Fruit fly (Drosophila melanogaster) whole organism, embryonic: Measurements from ENCODE around the gene CG5382.

Experiments used
- Ada2b ChIP-seq: fragments of 200-800 bp; sonication (Bioruptor generic); IDR thresholded peaks from 2 replicates; pipeline ENCODE4 v1.3.6; 2022; ENCODE audit warnings: missing biosample characterization, missing genetic modification characterization
- CG10321 ChIP-seq: fragments of 200-800 bp; sonication (Bioruptor generic); IDR thresholded peaks from 2 replicates; pipeline ENCODE4 v1.3.6; 2022; ENCODE audit warnings: missing biosample characterization, missing genetic modification characterization
- CG10959 ChIP-seq: fragments of 200-800 bp; sonication (Bioruptor generic); IDR thresholded peaks from 2 replicates; pipeline ENCODE4 v1.3.6; 2022; ENCODE audit warnings: missing biosample characterization, missing genetic modification characterization
- CG12769 ChIP-seq: fragments of 200-800 bp; sonication (Bioruptor generic); optimal IDR thresholded peaks from 2 replicates; lab custom pipeline; 2019; ENCODE audit warnings: missing biosample characterization, mild to moderate bottlenecking, missing genetic modification characterization, moderate library complexity
- CG13624 ChIP-seq: fragments of 200-800 bp; sonication (Bioruptor generic); optimal IDR thresholded peaks from 2 replicates; lab custom pipeline; 2016; ENCODE audit warnings: missing biosample characterization, missing genetic modification characterization
- CG15269 ChIP-seq: fragments of 200-800 bp; sonication (Bioruptor generic); optimal IDR thresholded peaks from 2 replicates; lab custom pipeline; 2018; ENCODE audit warnings: missing biosample characterization, mild to moderate bottlenecking, missing genetic modification characterization, moderate library complexity
- CG17361 ChIP-seq: fragments of 200-800 bp; sonication (Bioruptor generic); IDR thresholded peaks from 3 replicates; pipeline ENCODE4 v1.3.6; 2022; ENCODE audit warnings: missing biosample characterization, missing genetic modification characterization
- CG17385 ChIP-seq: fragments of 200-800 bp; sonication (Bioruptor generic); optimal IDR thresholded peaks from 3 replicates; lab custom pipeline; 2018; ENCODE audit warnings: missing biosample characterization, mild to moderate bottlenecking, missing genetic modification characterization
- CG17568 ChIP-seq: fragments of 200-800 bp; sonication (Bioruptor generic); optimal IDR thresholded peaks from 2 replicates; lab custom pipeline; 2018; ENCODE audit warnings: missing biosample characterization, mild to moderate bottlenecking, missing genetic modification characterization, moderate library complexity
- CG18476 ChIP-seq: fragments of 200-800 bp; sonication (Bioruptor generic); optimal IDR thresholded peaks from 2 replicates; lab custom pipeline; 2016; ENCODE audit warnings: missing biosample characterization, mild to moderate bottlenecking, missing genetic modification characterization
- CG18599 ChIP-seq: fragments of 200-800 bp; sonication (Bioruptor generic); optimal IDR thresholded peaks from 3 replicates; lab custom pipeline; 2017; ENCODE audit warnings: missing biosample characterization, missing genetic modification characterization, mild to moderate bottlenecking, moderate library complexity, missing genetic modification reagents
- CG2712 ChIP-seq: fragments of 200-800 bp; optimal IDR thresholded peaks from 3 replicates; lab custom pipeline; 2019; ENCODE audit warnings: missing biosample characterization, mild to moderate bottlenecking, missing genetic modification characterization, moderate library complexity
- CG31441 ChIP-seq: fragments of 200-800 bp; sonication (Bioruptor generic); IDR thresholded peaks from 2 replicates; pipeline ENCODE4 v1.3.6; 2022; ENCODE audit warnings: missing biosample characterization, missing genetic modification characterization
- CG3407 ChIP-seq: fragments of 200-800 bp; sonication (Bioruptor generic); optimal IDR thresholded peaks from 2 replicates; lab custom pipeline; 2018; ENCODE audit warnings: missing biosample characterization, mild to moderate bottlenecking, missing genetic modification characterization
- CG34376 ChIP-seq: fragments of 200-800 bp; sonication (Bioruptor generic); optimal IDR thresholded peaks from 2 replicates; lab custom pipeline; 2018; ENCODE audit warnings: missing biosample characterization, mild to moderate bottlenecking, missing genetic modification characterization
- CG4328 ChIP-seq: fragments of 200-800 bp; sonication (Bioruptor generic); optimal IDR thresholded peaks from 3 replicates; lab custom pipeline; 2017; ENCODE audit warnings: missing biosample characterization, missing genetic modification reagents, missing genetic modification characterization
- CG4617 ChIP-seq: fragments of 200-800 bp; sonication (Bioruptor generic); optimal IDR thresholded peaks from 3 replicates; lab custom pipeline; 2016; ENCODE audit warnings: missing biosample characterization, missing genetic modification characterization, borderline replicate concordance
- CG7928 ChIP-seq: fragments of 200-800 bp; sonication (Bioruptor generic); optimal IDR thresholded peaks from 2 replicates; lab custom pipeline; 2017; ENCODE audit warnings: missing biosample characterization, mild to moderate bottlenecking, missing genetic modification characterization
- CG8089 ChIP-seq: fragments of 200-800 bp; sonication (Bioruptor generic); optimal IDR thresholded peaks from 3 replicates; lab custom pipeline; 2016; ENCODE audit warnings: missing biosample characterization, missing genetic modification characterization
- CG9797 ChIP-seq: fragments of 200-800 bp; sonication (Bioruptor generic); optimal IDR thresholded peaks from 3 replicates; lab custom pipeline; 2018; ENCODE audit warnings: missing biosample characterization, mild to moderate bottlenecking, missing genetic modification characterization
- CG9876 ChIP-seq: fragments of 200-800 bp; sonication (Bioruptor generic); optimal IDR thresholded peaks from 2 replicates; lab custom pipeline; 2016; ENCODE audit warnings: missing biosample characterization, missing genetic modification characterization
- Chrac-16 ChIP-seq: fragments of 200-800 bp; sonication (Bioruptor generic); optimal IDR thresholded peaks from 3 replicates; lab custom pipeline; 2016; ENCODE audit warnings: missing biosample characterization, missing genetic modification characterization
- Dfd ChIP-seq, 2 experiments: fragments of >200 bp; optimal IDR thresholded peaks; 2 replicates each; lab custom pipeline; 2017; ENCODE audit warnings: missing biosample characterization in 2 of 2, missing genetic modification characterization in 2 of 2
- Eip74EF ChIP-seq, 2 experiments: fragments of 200-800 bp in 1 of 2; fragments of >200 bp in 1 of 2; sonication (Bioruptor generic) in 1 of 2; optimal IDR thresholded peaks; 2 replicates each; lab custom pipeline; 2017 to 2019; ENCODE audit warnings: missing biosample characterization in 2 of 2, missing genetic modification characterization in 2 of 2, mild to moderate bottlenecking in 1 of 2, moderate library complexity in 1 of 2
- Fer3 ChIP-seq: fragments of 200-800 bp; sonication (Bioruptor generic); optimal IDR thresholded peaks from 2 replicates; lab custom pipeline; 2018; ENCODE audit warnings: missing biosample characterization, mild to moderate bottlenecking, missing genetic modification characterization, moderate library complexity
- HHEX ChIP-seq: fragments of 200-800 bp; sonication (Bioruptor generic); optimal IDR thresholded peaks from 3 replicates; lab custom pipeline; 2017; ENCODE audit warnings: missing biosample characterization, mild to moderate bottlenecking, missing genetic modification characterization, missing genetic modification reagents
- Hmr ChIP-seq: fragments of 200-800 bp; sonication (Bioruptor generic); optimal IDR thresholded peaks from 3 replicates; lab custom pipeline; 2017; ENCODE audit warnings: mild to moderate bottlenecking, missing biosample characterization, missing genetic modification reagents, missing genetic modification characterization
- Hr78 ChIP-seq, 2 experiments: fragments of 200-800 bp in 1 of 2; fragments of >200 bp in 1 of 2; sonication (Bioruptor generic) in 1 of 2; optimal IDR thresholded peaks; 2 replicates each; lab custom pipeline; 2017 to 2019; ENCODE audit warnings: missing biosample characterization in 2 of 2, missing genetic modification characterization in 2 of 2, mild to moderate bottlenecking in 1 of 2, moderate library complexity in 1 of 2
- Jarid2 ChIP-seq: fragments of 200-800 bp; sonication (Bioruptor generic); optimal IDR thresholded peaks from 3 replicates; lab custom pipeline; 2017; ENCODE audit warnings: mild to moderate bottlenecking, missing biosample characterization, missing genetic modification reagents, missing genetic modification characterization
- Nf-YA ChIP-seq: fragments of 200-800 bp; sonication (Bioruptor generic); IDR thresholded peaks from 2 replicates; pipeline ENCODE4 v1.3.6; 2022; ENCODE audit warnings: missing biosample characterization, missing genetic modification characterization
- NfI ChIP-seq: fragments of 200-800 bp; sonication (Bioruptor generic); optimal IDR thresholded peaks from 3 replicates; lab custom pipeline; 2018; ENCODE audit warnings: missing biosample characterization, mild to moderate bottlenecking, missing genetic modification characterization, moderate library complexity
- Side ChIP-seq: fragments of 200-800 bp; sonication (Bioruptor generic); optimal IDR thresholded peaks from 2 replicates; lab custom pipeline; 2016; ENCODE audit warnings: missing biosample characterization, missing genetic modification characterization
- Sin3A ChIP-seq: fragments of >200 bp; optimal IDR thresholded peaks from 2 replicates; lab custom pipeline; 2018
- Usf ChIP-seq: fragments of 200-800 bp; sonication (Bioruptor generic); optimal IDR thresholded peaks from 2 replicates; lab custom pipeline; 2017; ENCODE audit warnings: missing genotype, missing biosample characterization, missing genetic modification characterization
- ase ChIP-seq: fragments of 200-800 bp; sonication (Bioruptor generic); IDR thresholded peaks from 3 replicates; pipeline ENCODE4 v1.3.6; 2022; ENCODE audit warnings: missing biosample characterization, missing genetic modification characterization
- esg ChIP-seq: fragments of 200-800 bp; sonication (Bioruptor generic); conservative IDR thresholded peaks from 2 replicates; pipeline ENCODE4 v1.3.6; 2022; ENCODE audit warnings: missing biosample characterization, missing genetic modification characterization
- eyg ChIP-seq: fragments of 200-800 bp; sonication (Bioruptor generic); optimal IDR thresholded peaks from 3 replicates; lab custom pipeline; 2016; ENCODE audit warnings: missing biosample characterization, missing genetic modification characterization
- gce ChIP-seq: fragments of 200-800 bp; sonication (Bioruptor generic); IDR thresholded peaks from 3 replicates; pipeline ENCODE4 v1.3.6; 2022; ENCODE audit warnings: missing biosample characterization, missing genetic modification characterization
- gfzf ChIP-seq: fragments of 200-800 bp; sonication (Bioruptor generic); optimal IDR thresholded peaks from 2 replicates; lab custom pipeline; 2016; ENCODE audit warnings: missing biosample characterization, mild to moderate bottlenecking, missing genetic modification characterization, moderate library complexity
- h ChIP-seq: fragments of >200 bp; optimal IDR thresholded peaks from 2 replicates; lab custom pipeline; 2017
- hth ChIP-seq: fragments of >200 bp; optimal IDR thresholded peaks from 2 replicates; lab custom pipeline; 2017; ENCODE audit warnings: inconsistent platforms
- nau ChIP-seq: fragments of 200-800 bp; sonication (Bioruptor generic); optimal IDR thresholded peaks from 3 replicates; lab custom pipeline; 2017; ENCODE audit warnings: missing biosample characterization, mild to moderate bottlenecking, missing genetic modification characterization, missing genetic modification reagents
- oc ChIP-seq: fragments of 200-800 bp; sonication (Bioruptor generic); optimal IDR thresholded peaks from 2 replicates; lab custom pipeline; 2018; ENCODE audit warnings: missing biosample characterization, mild to moderate bottlenecking, missing genetic modification characterization, moderate library complexity
- ranshi ChIP-seq: fragments of 200-800 bp; sonication (Bioruptor generic); IDR thresholded peaks from 2 replicates; pipeline ENCODE4 v1.3.6; 2022; ENCODE audit warnings: missing biosample characterization, missing genetic modification characterization
- repo ChIP-seq: fragments of 200-800 bp; sonication (Bioruptor generic); optimal IDR thresholded peaks from 2 replicates; lab custom pipeline; 2016; ENCODE audit warnings: missing biosample characterization, missing genetic modification characterization
- ro ChIP-seq: fragments of 200-800 bp; sonication (Bioruptor generic); IDR thresholded peaks from 2 replicates; pipeline ENCODE4 v1.3.6; 2022; ENCODE audit warnings: missing biosample characterization, missing genetic modification characterization
- sens-2 ChIP-seq: fragments of 200-800 bp; sonication (Bioruptor generic); IDR thresholded peaks from 2 replicates; pipeline ENCODE4 v1.3.6; 2022; ENCODE audit warnings: missing biosample characterization, missing genetic modification characterization
- slou ChIP-seq: fragments of 200-800 bp; sonication (Bioruptor generic); optimal IDR thresholded peaks from 3 replicates; lab custom pipeline; 2016; ENCODE audit warnings: missing biosample characterization, missing genetic modification characterization
- tin ChIP-seq: fragments of 200-800 bp; sonication (Bioruptor generic); optimal IDR thresholded peaks from 3 replicates; lab custom pipeline; 2016; ENCODE audit warnings: missing biosample characterization, missing genetic modification characterization
- zen2 ChIP-seq: fragments of 200-800 bp; sonication (Bioruptor generic); IDR thresholded peaks from 3 replicates; pipeline ENCODE4 v1.3.6; 2022; ENCODE audit warnings: missing biosample characterization, missing genetic modification characterization; ENCODE audit not compliant: partially characterized antibody
- zf30C ChIP-seq: fragments of 200-800 bp; sonication (Bioruptor generic); optimal IDR thresholded peaks from 3 replicates; lab custom pipeline; 2018; ENCODE audit warnings: missing biosample characterization, mild to moderate bottlenecking, missing genetic modification characterization

The CG5382 gene

dm6 chr3R:22328665-22329350 lies 37.0 kb downstream of the CG5382 start, which contains the start of gene CG7080 (continued):
- TF ChIP-seq NfI (GFP tag; lab: Kevin White, UChicago) (no peak), CG13624 (GFP tag; lab: Kevin White, UChicago) (no peak), eyg (GFP tag; lab: Kevin White, UChicago) (no peak), CG9876 (GFP tag; lab: Kevin White, UChicago) (no peak), tin (GFP tag; lab: Kevin White, UChicago) (no peak), CG2712 (tag; lab: Kevin White, UChicago) (no peak), CG10321 (GFP tag; lab: Robert Waterston, UW) (no peak), repo (GFP tag; lab: Kevin White, UChicago) (no peak), ase (GFP tag; lab: Robert Waterston, UW) (no peak), CG17385 (GFP tag; lab: Kevin White, UChicago) (no peak), Usf (GFP tag; lab: Kevin White, UChicago) (no peak), CG3407 (GFP tag; lab: Kevin White, UChicago) (no peak), CG17361 (0 out of 3 replicates have a peak, but pooled peaks have one; percentile 32), CG7928 (GFP tag; lab: Kevin White, UChicago) (no peak), Sin3A (lab: Kevin White, UChicago) (no peak), gfzf (no peak), Fer3 (tag; lab: Kevin White, UChicago) (no peak), slou (GFP tag; lab: Kevin White, UChicago) (no peak), HHEX (no peak), Nf-YA (GFP tag; lab: Robert Waterston, UW) (no peak), Hr78 (GFP tag; optimal IDR thresholded peaks at IDR 0.05; lab: Kevin White, UChicago) (no peak), sens-2 (no peak), Chrac-16 (GFP tag; lab: Kevin White, UChicago) (no peak), Jarid2 (no peak), CG8089 (no peak), Eip74EF (GFP tag; optimal IDR thresholded peaks at IDR 0.05; lab: Kevin White, UChicago) (peak in 1 of 2 experiments; percentile 12), Dfd (GFP tag; optimal IDR thresholded peaks at IDR 0.05; lab: Kevin White, UChicago) (no peak), CG12769 (tag; lab: Kevin White, UChicago) (no peak), ranshi (GFP tag; lab: Robert Waterston, UW) (no peak), esg (GFP tag; lab: Robert Waterston, UW) (0 out of 2 replicates have a peak, but pooled peaks have one; percentile 20), nau (GFP tag; lab: Kevin White, UChicago) (peak; percentile 1), CG34376 (GFP tag; lab: Kevin White, UChicago) (no peak), CG10959 (GFP tag; lab: Robert Waterston, UW) (no peak), oc (tag; lab: Kevin White, UChicago) (peak; percentile 4), Hmr (GFP tag; lab: Kevin White, UChicago) (no peak), h (lab: Kevin White, UChicago) (no peak), CG9797 (GFP tag; lab: Kevin White, UChicago) (no peak), Side (GFP tag; lab: Kevin White, UChicago) (no peak), CG18476 (GFP tag; lab: Kevin White, UChicago) (no peak), hth (lab: Kevin White, UChicago) (no peak), CG15269 (tag; lab: Kevin White, UChicago) (peak; percentile 21), CG31441 (GFP tag; lab: Robert Waterston, UW) (peak; percentile 66), CG18599 (GFP tag; lab: Kevin White, UChicago) (no peak), ro (GFP tag; lab: Robert Waterston, UW) (no peak), CG4328 (no peak), zf30C (GFP tag; lab: Kevin White, UChicago) (no peak), zen2 (no peak), CG4617 (GFP tag; lab: Kevin White, UChicago) (no peak), CG17568 (no peak), Ada2b (peak; percentile 27; the same call in 1 of the 2 replicates), gce (no peak)
